Worm (Caenorhabditis elegans) whole organism, L1 larva: ENCODE data around the gene tba-9.
A peak's percentile ranks its signal among the peaks of the same experiment; 100 is the strongest.

Source experiments
- C16A3.4 ChIP-seq: fragments of 150-350 bp; optimal IDR thresholded peaks from 2 replicates; lab custom pipeline; 2014; ENCODE audit warnings: missing biosample characterization, missing genetic modification characterization
- C34B4.2 ChIP-seq: sonication (generic microtip); optimal IDR thresholded peaks from 2 replicates; lab custom pipeline; 2017; ENCODE audit warnings: mild to moderate bottlenecking, missing genetic modification characterization, missing compliant biosample characterization
- F16B12.6 ChIP-seq: fragments of 150-350 bp; optimal IDR thresholded peaks from 2 replicates; lab custom pipeline; 2014; ENCODE audit warnings: missing biosample characterization, missing genetic modification characterization
- Y116A8C.19 ChIP-seq: sonication (generic microtip); optimal IDR thresholded peaks from 2 replicates; lab custom pipeline; 2016; ENCODE audit warnings: missing compliant biosample characterization, missing genetic modification characterization, borderline replicate concordance
- alr-1 ChIP-seq: fragments of 200-800 bp; sonication (Bioruptor generic); optimal IDR thresholded peaks from 2 replicates; lab custom pipeline; 2018; ENCODE audit warnings: borderline replicate concordance, mild to moderate bottlenecking, missing genetic modification characterization, missing compliant biosample characterization
- ces-1 ChIP-seq: fragments of 150-350 bp; optimal IDR thresholded peaks from 2 replicates; lab custom pipeline; 2014; ENCODE audit warnings: missing biosample characterization, missing genetic modification reagents, missing genetic modification characterization
- efl-3 ChIP-seq: fragments of 200-800 bp; sonication (Bioruptor generic); optimal IDR thresholded peaks from 2 replicates; lab custom pipeline; 2018; ENCODE audit warnings: mild to moderate bottlenecking, missing genetic modification characterization, missing compliant biosample characterization
- egl-13 ChIP-seq: sonication (generic microtip); optimal IDR thresholded peaks from 2 replicates; lab custom pipeline; 2016; ENCODE audit warnings: missing genotype, missing genetic modification reagents, missing genetic modification characterization, missing compliant biosample characterization
- egl-27 ChIP-seq, 2 experiments: fragments of 150-350 bp in 1 of 2; sonication (generic microtip); optimal IDR thresholded peaks; 3 replicates each; lab custom pipeline; 2017 to 2018; ENCODE audit warnings: missing biosample characterization in 2 of 2, missing genetic modification characterization in 2 of 2, missing genetic modification reagents in 2 of 2
- elt-2 ChIP-seq: sonication (generic microtip); optimal IDR thresholded peaks from 2 replicates; lab custom pipeline; 2016; ENCODE audit warnings: missing genetic modification characterization, mild to moderate bottlenecking, inconsistent platforms, missing compliant biosample characterization, missing genetic modification reagents
- elt-3 ChIP-seq, 6 experiments: fragments of 150-350 bp in 1 of 6; sonication (generic microtip); optimal IDR thresholded peaks; 2 replicates each; lab custom pipeline; 2017 to 2018; ENCODE audit warnings: missing biosample characterization in 6 of 6, missing genetic modification characterization in 6 of 6, inconsistent platforms in 1 of 6
- fkh-10 ChIP-seq: sonication (generic microtip); optimal IDR thresholded peaks from 2 replicates; lab custom pipeline; 2017; ENCODE audit warnings: missing biosample characterization, missing genetic modification reagents, missing genetic modification characterization
- fkh-8 ChIP-seq: sonication (generic microtip); optimal IDR thresholded peaks from 2 replicates; lab custom pipeline; 2016; ENCODE audit warnings: mild to moderate bottlenecking, missing genetic modification characterization, missing compliant biosample characterization
- fos-1 ChIP-seq: fragments of 150-350 bp; optimal IDR thresholded peaks from 2 replicates; lab custom pipeline; 2014; ENCODE audit warnings: missing biosample characterization, missing genetic modification characterization
- grh-1 ChIP-seq: fragments of 200-800 bp; sonication (Bioruptor generic); IDR thresholded peaks from 2 replicates; pipeline ENCODE4 v1.3.6; 2022; ENCODE audit warnings: missing genetic modification reagents, missing genetic modification characterization, missing compliant biosample characterization
- hpl-2 ChIP-seq: fragments of 150-350 bp; optimal IDR thresholded peaks from 2 replicates; lab custom pipeline; 2014; ENCODE audit warnings: missing biosample characterization, missing genetic modification reagents, missing genetic modification characterization
- irx-1 ChIP-seq: sonication (generic microtip); optimal IDR thresholded peaks from 2 replicates; lab custom pipeline; 2016; ENCODE audit warnings: missing genetic modification characterization, missing compliant biosample characterization
- jun-1 ChIP-seq: fragments of 150-350 bp; optimal IDR thresholded peaks from 2 replicates; lab custom pipeline; 2014; ENCODE audit warnings: missing biosample characterization, missing genetic modification reagents, missing genetic modification characterization
- lin-35 ChIP-seq, 2 experiments: fragments of 150-350 bp; optimal IDR thresholded peaks; 2 replicates each; lab custom pipeline; 2014; ENCODE audit warnings: missing biosample characterization in 2 of 2, missing genetic modification characterization in 2 of 2, missing genetic modification reagents in 2 of 2
- lsy-2 ChIP-seq, 2 experiments: fragments of 150-350 bp; optimal IDR thresholded peaks; 2 replicates each; lab custom pipeline; 2014; ENCODE audit warnings: missing biosample characterization in 2 of 2, missing genetic modification characterization in 2 of 2
- mdl-1 ChIP-seq, 2 experiments: fragments of 150-350 bp; optimal IDR thresholded peaks; 2 replicates each; lab custom pipeline; 2014 to 2017; ENCODE audit warnings: missing biosample characterization in 2 of 2, missing genetic modification characterization in 2 of 2, inconsistent platforms in 1 of 2
- mef-2 ChIP-seq: fragments of 150-350 bp; optimal IDR thresholded peaks from 2 replicates; lab custom pipeline; 2014; ENCODE audit warnings: missing biosample characterization, missing genetic modification characterization
- mep-1 ChIP-seq: fragments of 150-350 bp; optimal IDR thresholded peaks from 2 replicates; lab custom pipeline; 2014; ENCODE audit warnings: missing biosample characterization, missing genetic modification characterization
- nhr-20 ChIP-seq: sonication (generic microtip); optimal IDR thresholded peaks from 2 replicates; lab custom pipeline; 2016; ENCODE audit warnings: mild to moderate bottlenecking, missing genetic modification characterization, missing compliant biosample characterization
- nhr-237 ChIP-seq: fragments of 150-350 bp; optimal IDR thresholded peaks from 2 replicates; lab custom pipeline; 2014; ENCODE audit warnings: missing biosample characterization, missing genetic modification characterization
- nhr-47 ChIP-seq: sonication (generic microtip); optimal IDR thresholded peaks from 2 replicates; lab custom pipeline; 2016; ENCODE audit warnings: mild to moderate bottlenecking, missing genetic modification characterization, moderate library complexity, missing compliant biosample characterization
- nhr-71 ChIP-seq: sonication (generic microtip); optimal IDR thresholded peaks from 2 replicates; lab custom pipeline; 2016; ENCODE audit warnings: mild to moderate bottlenecking, missing genetic modification characterization, moderate library complexity, missing compliant biosample characterization
- nhr-76 ChIP-seq: sonication (generic microtip); optimal IDR thresholded peaks from 2 replicates; lab custom pipeline; 2017; ENCODE audit warnings: missing biosample characterization, missing genetic modification characterization
- nhr-77 ChIP-seq: fragments of 150-350 bp; optimal IDR thresholded peaks from 2 replicates; lab custom pipeline; 2014; ENCODE audit warnings: missing biosample characterization, missing genetic modification characterization
- nhr-84 ChIP-seq: sonication (generic microtip); optimal IDR thresholded peaks from 2 replicates; lab custom pipeline; 2017; ENCODE audit warnings: missing biosample characterization, missing genetic modification characterization
- nhr-85 ChIP-seq: sonication (generic microtip); peaks from one replicate; lab custom pipeline; 2016; ENCODE audit warnings: missing genetic modification characterization, inconsistent platforms, missing compliant biosample characterization
- nhr-90 ChIP-seq: sonication (generic microtip); optimal IDR thresholded peaks from 2 replicates; lab custom pipeline; 2016; ENCODE audit warnings: mild to moderate bottlenecking, missing genetic modification characterization, missing compliant biosample characterization; ENCODE audit not compliant: poor library complexity
- pax-3 ChIP-seq: fragments of 200-800 bp; sonication (Bioruptor generic); optimal IDR thresholded peaks from 2 replicates; lab custom pipeline; 2018; ENCODE audit warnings: mild to moderate bottlenecking, missing genetic modification characterization, moderate library complexity, missing compliant biosample characterization
- pqm-1 ChIP-seq: sonication (generic microtip); optimal IDR thresholded peaks from 3 replicates; lab custom pipeline; 2017; ENCODE audit warnings: missing biosample characterization, missing genetic modification characterization
- rnt-1 ChIP-seq: sonication (generic microtip); optimal IDR thresholded peaks from 2 replicates; lab custom pipeline; 2016; ENCODE audit warnings: mild to moderate bottlenecking, missing genetic modification characterization, moderate library complexity, missing compliant biosample characterization
- tbx-2 ChIP-seq: sonication (generic microtip); optimal IDR thresholded peaks from 2 replicates; lab custom pipeline; 2016; ENCODE audit warnings: missing genetic modification characterization, missing compliant biosample characterization
- unc-130 ChIP-seq: fragments of 150-350 bp; optimal IDR thresholded peaks from 2 replicates; lab custom pipeline; 2017; ENCODE audit warnings: missing biosample characterization, missing genetic modification characterization, inconsistent platforms
- unc-30 ChIP-seq: sonication (generic microtip); optimal IDR thresholded peaks from 2 replicates; lab custom pipeline; 2017; ENCODE audit warnings: missing biosample characterization, missing genetic modification characterization
- unc-86 ChIP-seq: sonication (generic microtip); optimal IDR thresholded peaks from 2 replicates; lab custom pipeline; 2016; ENCODE audit warnings: missing genetic modification characterization, missing compliant biosample characterization
- unc-98 ChIP-seq: fragments of 200-800 bp; sonication (Bioruptor generic); IDR thresholded peaks from 2 replicates; pipeline ENCODE4 v1.3.6; 2022; ENCODE audit warnings: missing genetic modification characterization, missing compliant biosample characterization
- xbp-1 ChIP-seq: sonication (generic microtip); optimal IDR thresholded peaks from 2 replicates; lab custom pipeline; 2016; ENCODE audit warnings: missing genetic modification characterization, missing compliant biosample characterization
- ztf-4 ChIP-seq: fragments of 150-350 bp; optimal IDR thresholded peaks from 2 replicates; lab custom pipeline; 2014; ENCODE audit warnings: missing biosample characterization, missing genetic modification characterization

tba-9 gene

ce11 chrX:3280130-3280529 is 27.5 kb downstream of the tba-9 start, which contains the start of gene K09C4.10:
TSS of gene K09C4.10 (minus strand) at chrX:3280230.
- no peak for TF ChIP-seq ztf-4 (tag; lab: Kevin White, UChicago)

ce11 chrX:3282306-3282705 is 29.7 kb downstream of the tba-9 start, which contains the start of gene K09C4.5:
TSS of gene K09C4.5 (plus strand) at chrX:3282631.
- TF ChIP-seq nhr-237 (tag; lab: Kevin White, UChicago) (no peak), elt-2 (tag; lab: Kevin White, UChicago) (peak; percentile 26), F16B12.6 (no peak)

- TF ChIP-seq mep-1 (tag; lab: Kevin White, UChicago) (no peak), nhr-71 (tag; lab: Kevin White, UChicago) (peak; percentile 10), unc-130 (tag; lab: Kevin White, UChicago) (no peak), nhr-76 (no peak), C16A3.4 (tag; lab: Kevin White, UChicago) (no peak), unc-30 (tag; lab: Kevin White, UChicago) (no peak), elt-2 (tag; lab: Kevin White, UChicago) (peak; percentile 67), nhr-237 (tag; lab: Kevin White, UChicago) (no peak), grh-1 (GFP tag; lab: Robert Waterston, UW) (no peak), unc-86 (no peak), lsy-2 (tag; optimal IDR thresholded peaks at IDR 0.05; lab: Kevin White, UChicago) (no peak)
These were observed 30.6 kb downstream of the tba-9 start for ce11 chrX:3283189-3283588.

- TF ChIP-seq unc-130 (tag; lab: Kevin White, UChicago) (no peak), nhr-47 (no peak), nhr-77 (tag; lab: Kevin White, UChicago) (no peak), tbx-2 (no peak), mdl-1 (tag; optimal IDR thresholded peaks at IDR 0.05; lab: Kevin White, UChicago) (no peak), pax-3 (no peak), unc-86 (no peak), nhr-71 (tag; lab: Kevin White, UChicago) (no peak), nhr-20 (tag; lab: Kevin White, UChicago) (no peak), ces-1 (GFP tag; lab: Kevin White, UChicago) (no peak), irx-1 (no peak), nhr-84 (tag; lab: Kevin White, UChicago) (no peak)
These were observed 32.4 kb downstream of the tba-9 start for ce11 chrX:3284967-3285366.

- TF ChIP-seq C34B4.2: no peak
- TF ChIP-seq rnt-1: no peak
- no peak for TF ChIP-seq unc-98 (GFP tag; lab: Robert Waterston, UW)
- peak in 1 of 2 experiments; percentile 3 for TF ChIP-seq mdl-1 (tag; optimal IDR thresholded peaks at IDR 0.05; lab: Kevin White, UChicago)
- no peak for TF ChIP-seq jun-1 (tag; lab: Kevin White, UChicago)
- TF ChIP-seq nhr-90 (tag; lab: Kevin White, UChicago): no peak
- no peak for TF ChIP-seq ces-1 (GFP tag; lab: Kevin White, UChicago)
- peak in 1 of 2 experiments; percentile 2 for TF ChIP-seq lin-35 (GFP tag; optimal IDR thresholded peaks at IDR 0.05; lab: Kevin White, UChicago)
- TF ChIP-seq elt-2 (tag; lab: Kevin White, UChicago): peak; percentile 80
- TF ChIP-seq nhr-20 (tag; lab: Kevin White, UChicago): peak; percentile 33
These were observed 32.8 kb downstream of the tba-9 start for ce11 chrX:3285448-3285847.

ce11 chrX:3289183-3289582 is 36.6 kb downstream of the tba-9 start, which contains the start of gene K09C4.4:
TSS of gene K09C4.4 (plus strand) at chrX:3289483.
- TF ChIP-seq egl-27 (tag; optimal IDR thresholded peaks at IDR 0.05; lab: Kevin White, UChicago): no peak
- TF ChIP-seq ztf-4 (tag; lab: Kevin White, UChicago): no peak
- no peak for TF ChIP-seq fos-1 (tag; lab: Kevin White, UChicago)
- no peak for TF ChIP-seq mef-2 (tag; lab: Kevin White, UChicago)
- no peak for TF ChIP-seq hpl-2 (GFP tag; lab: Kevin White, UChicago)
- no peak for TF ChIP-seq nhr-90 (tag; lab: Kevin White, UChicago)
- TF ChIP-seq nhr-85 (tag; lab: Kevin White, UChicago): no peak
- no peak for TF ChIP-seq alr-1 (tag; lab: Kevin White, UChicago)
- no peak for TF ChIP-seq pqm-1
- no peak for TF ChIP-seq xbp-1 (tag; lab: Kevin White, UChicago)
- no peak for TF ChIP-seq egl-13 (tag; lab: Kevin White, UChicago)
- no peak for TF ChIP-seq C34B4.2
- TF ChIP-seq fkh-10 (GFP tag; lab: Kevin White, UChicago): no peak
- no peak for TF ChIP-seq fkh-8 (tag; lab: Kevin White, UChicago)
- TF ChIP-seq elt-3 (tag; optimal IDR thresholded peaks at IDR 0.05; lab: Kevin White, UChicago): no peak
- TF ChIP-seq Y116A8C.19 (tag; lab: Kevin White, UChicago): no peak
- TF ChIP-seq unc-30 (tag; lab: Kevin White, UChicago): no peak
- no peak for TF ChIP-seq efl-3
